Worm (Caenorhabditis elegans) whole organism, L3 larva: Measurements from ENCODE around the gene prx-12.

Experiments
- fkh-10 ChIP-seq: sonication (generic microtip); optimal IDR thresholded peaks from 2 replicates; lab custom pipeline; 2017; ENCODE audit warnings: missing biosample characterization, missing genetic modification reagents, missing genetic modification characterization
- jun-1 ChIP-seq: fragments of 150-350 bp; optimal IDR thresholded peaks from 2 replicates; lab custom pipeline; 2014; ENCODE audit warnings: missing biosample characterization, missing genetic modification reagents, missing genetic modification characterization
- lin-39 ChIP-seq: fragments of 150-350 bp; optimal IDR thresholded peaks from 2 replicates; lab custom pipeline; 2018; ENCODE audit warnings: missing biosample characterization, missing genetic modification reagents, missing genetic modification characterization
- nfya-1 ChIP-seq: sonication (generic microtip); optimal IDR thresholded peaks from 2 replicates; lab custom pipeline; 2017; ENCODE audit warnings: missing genetic modification characterization, mild to moderate bottlenecking, missing compliant biosample characterization, antibody characterized with exemption, moderate library complexity; ENCODE audit not compliant: insufficient read depth
- nhr-237 ChIP-seq: fragments of 150-350 bp; optimal IDR thresholded peaks from 2 replicates; lab custom pipeline; 2014; ENCODE audit warnings: missing biosample characterization, missing genetic modification characterization
- nhr-43 ChIP-seq: sonication (generic microtip); optimal IDR thresholded peaks from 2 replicates; lab custom pipeline; 2016; ENCODE audit warnings: mild to moderate bottlenecking, missing genetic modification characterization, missing compliant biosample characterization; ENCODE audit not compliant: poor library complexity, severe bottlenecking
- nhr-76 ChIP-seq: fragments of 150-350 bp; sonication (generic microtip); optimal IDR thresholded peaks from 5 replicates; lab custom pipeline; 2014; ENCODE audit warnings: missing biosample characterization, missing genetic modification characterization
- pqm-1 ChIP-seq: fragments of 150-350 bp; optimal IDR thresholded peaks from 2 replicates; lab custom pipeline; 2017; ENCODE audit warnings: missing biosample characterization, missing genetic modification characterization, inconsistent platforms

DNA sequence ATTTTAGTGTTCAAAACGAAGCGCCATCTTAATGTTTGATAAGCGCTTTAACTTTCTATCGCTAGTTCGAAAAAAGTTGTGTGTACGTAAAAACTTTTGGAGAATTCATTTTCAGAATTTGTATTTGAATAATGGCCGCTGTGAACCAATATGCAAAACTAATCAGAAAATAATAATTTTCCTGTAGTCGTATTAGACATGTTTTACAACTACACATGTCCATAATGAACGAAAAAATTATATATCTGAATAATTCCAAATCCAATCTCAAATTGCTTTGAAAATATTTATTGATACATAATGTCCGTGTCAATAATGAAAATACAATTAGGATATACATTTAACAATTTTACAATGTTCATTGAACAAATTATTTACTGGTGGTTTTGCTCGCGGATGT lies 13.7 kb downstream of the prx-12 start:
- TF ChIP-seq nhr-237 (tag; lab: Kevin White, UChicago) (no peak), lin-39 (tag; lab: Kevin White, UChicago) (no peak), nhr-76 (tag; lab: Kevin White, UChicago) (no peak), nfya-1 (tag; lab: Kevin White, UChicago) (no peak), jun-1 (no peak), fkh-10 (GFP tag; lab: Kevin White, UChicago) (no peak), pqm-1 (tag; lab: Kevin White, UChicago) (no peak), nhr-43 (tag; lab: Kevin White, UChicago) (no peak)
